Fruit fly (Drosophila melanogaster) whole organism: ENCODE data around the gene xit.

Experiments used
- CG8478 ChIP-seq: fragments of >200 bp; optimal IDR thresholded peaks from 2 replicates; lab custom pipeline; 2018; ENCODE audit warnings: inconsistent platforms
- Dll ChIP-seq: fragments of >200 bp; optimal IDR thresholded peaks from 2 replicates; lab custom pipeline; 2017
- EcR ChIP-seq, 2 experiments: fragments of >200 bp; optimal IDR thresholded peaks; 2 replicates each; lab custom pipeline; 2017; ENCODE audit warnings: missing biosample characterization in 2 of 2, missing genetic modification characterization in 2 of 2, missing genetic modification reagents in 2 of 2
- pan ChIP-seq: fragments of >200 bp; optimal IDR thresholded peaks from 2 replicates; lab custom pipeline; 2017
- psq ChIP-seq: fragments of >200 bp; optimal IDR thresholded peaks from 2 replicates; lab custom pipeline; 2017
- usp ChIP-seq: fragments of >200 bp; optimal IDR thresholded peaks from 2 replicates; lab custom pipeline; 2017; ENCODE audit warnings: missing biosample characterization, missing genetic modification characterization, mixed read lengths

Gene xit

dm6 chrX:6822904-6823303 is 2.1 kb downstream of the xit start, which contains the start of gene Atx-1:
Atx-1 (plus strand) TSS chrX:6823204.
- TF ChIP-seq EcR (GFP tag; optimal IDR thresholded peaks at IDR 0.05; lab: Kevin White, UChicago) (no peak), pan (no peak), Dll (lab: Kevin White, UChicago) (no peak), usp (GFP tag; lab: Kevin White, UChicago) (no peak), CG8478 (lab: Kevin White, UChicago) (no peak), psq (lab: Kevin White, UChicago) (no peak)

- no peak for TF ChIP-seq CG8478 (lab: Kevin White, UChicago)
- no peak for TF ChIP-seq pan
- TF ChIP-seq EcR (GFP tag; optimal IDR thresholded peaks at IDR 0.05; lab: Kevin White, UChicago), result no peak
- no peak for TF ChIP-seq Dll (lab: Kevin White, UChicago)
- TF ChIP-seq psq (lab: Kevin White, UChicago), result no peak
- no peak for TF ChIP-seq usp (GFP tag; lab: Kevin White, UChicago)
Measured at dm6 chrX:6824203-6824602, 3.4 kb downstream of the xit start, which contains the start of gene nonC. nonC (plus strand) TSS chrX:6824496.

- no peak for TF ChIP-seq pan
- TF ChIP-seq Dll (lab: Kevin White, UChicago), result no peak
- no peak for TF ChIP-seq EcR (GFP tag; optimal IDR thresholded peaks at IDR 0.05; lab: Kevin White, UChicago)
- no peak for TF ChIP-seq usp (GFP tag; lab: Kevin White, UChicago)
Measured at dm6 chrX:6832584-6832983, 11.8 kb downstream of the xit start, which contains the start of gene mAChR-C. mAChR-C (minus strand) TSS chrX:6832684.

dm6 chrX:6843841-6844440 is 23.1 kb downstream of the xit start, which contains the start of the genes CG14435 and Tmf:
CG14435 (minus strand) TSS chrX:6843921.
Tmf (plus strand) TSS chrX:6844341.
- TF ChIP-seq CG8478 (lab: Kevin White, UChicago) (no peak), Dll (lab: Kevin White, UChicago) (no peak), usp (GFP tag; lab: Kevin White, UChicago) (no peak), EcR (GFP tag; optimal IDR thresholded peaks at IDR 0.05; lab: Kevin White, UChicago) (no peak), pan (no peak), psq (lab: Kevin White, UChicago) (no peak)

dm6 chrX:6849178-6849956 is 28.6 kb downstream of the xit start, which contains the start of the genes Cht11 and CG4558:
Cht11 (minus strand) TSS chrX:6849517.
CG4558 (plus strand) TSS chrX:6849770.
- no peak for TF ChIP-seq EcR (GFP tag; optimal IDR thresholded peaks at IDR 0.05; lab: Kevin White, UChicago)
- TF ChIP-seq CG8478 (lab: Kevin White, UChicago), result no peak
- TF ChIP-seq psq (lab: Kevin White, UChicago), result no peak
- no peak for TF ChIP-seq usp (GFP tag; lab: Kevin White, UChicago)
- no peak for TF ChIP-seq Dll (lab: Kevin White, UChicago)
- no peak for TF ChIP-seq pan

- TF ChIP-seq pan, result no peak
- no peak for TF ChIP-seq CG8478 (lab: Kevin White, UChicago)
- no peak for TF ChIP-seq usp (GFP tag; lab: Kevin White, UChicago)
- TF ChIP-seq EcR (GFP tag; optimal IDR thresholded peaks at IDR 0.05; lab: Kevin White, UChicago), result no peak
- no peak for TF ChIP-seq psq (lab: Kevin White, UChicago)
- no peak for TF ChIP-seq Dll (lab: Kevin White, UChicago)
Measured at dm6 chrX:6852574-6852973, 31.8 kb downstream of the xit start.

dm6 chrX:6853384-6853783 is 32.6 kb downstream of the xit start:
- no peak for TF ChIP-seq CG8478 (lab: Kevin White, UChicago)
- TF ChIP-seq usp (GFP tag; lab: Kevin White, UChicago), result no peak
- TF ChIP-seq Dll (lab: Kevin White, UChicago), result no peak
- TF ChIP-seq psq (lab: Kevin White, UChicago), result no peak

- TF ChIP-seq EcR (GFP tag; optimal IDR thresholded peaks at IDR 0.05; lab: Kevin White, UChicago) (no peak), pan (no peak), psq (lab: Kevin White, UChicago) (no peak), usp (GFP tag; lab: Kevin White, UChicago) (no peak), Dll (lab: Kevin White, UChicago) (no peak), CG8478 (lab: Kevin White, UChicago) (no peak)
Measured at dm6 chrX:6854563-6854962, 33.7 kb downstream of the xit start.

dm6 chrX:6855366-6856200 is 34.8 kb downstream of the xit start:
- TF ChIP-seq CG8478 (lab: Kevin White, UChicago) (no peak), psq (lab: Kevin White, UChicago) (no peak), Dll (lab: Kevin White, UChicago) (no peak), pan (no peak), usp (GFP tag; lab: Kevin White, UChicago) (no peak), EcR (GFP tag; optimal IDR thresholded peaks at IDR 0.05; lab: Kevin White, UChicago) (no peak)

- TF ChIP-seq Dll (lab: Kevin White, UChicago) (no peak), EcR (GFP tag; optimal IDR thresholded peaks at IDR 0.05; lab: Kevin White, UChicago) (peak; percentile 51 to 84)
Measured at dm6 chrX:6856332-6856995, 35.6 kb downstream of the xit start.
